Worm (Caenorhabditis elegans) whole organism, late embryonic: ENCODE measurements around the gene C53C11.5.

ENCODE experiments used
- C08G9.2 ChIP-seq: sonication (generic microtip); optimal IDR thresholded peaks from 2 replicates; lab custom pipeline; 2016; ENCODE audit warnings: mild to moderate bottlenecking, missing genetic modification characterization, moderate library complexity, missing compliant biosample characterization
- K09A11.1 ChIP-seq: sonication (generic microtip); optimal IDR thresholded peaks from 2 replicates; lab custom pipeline; 2017; ENCODE audit warnings: antibody characterized with exemption, mild to moderate bottlenecking, missing genetic modification characterization, missing compliant biosample characterization; ENCODE audit not compliant: insufficient read depth
- Y22D7AL.16 ChIP-seq: sonication (generic microtip); optimal IDR thresholded peaks from 2 replicates; lab custom pipeline; 2016; ENCODE audit warnings: missing genetic modification characterization, missing compliant biosample characterization
- ceh-14 ChIP-seq: sonication (generic microtip); optimal IDR thresholded peaks from 2 replicates; lab custom pipeline; 2016; ENCODE audit warnings: missing genotype, missing genetic modification characterization, missing compliant biosample characterization
- ceh-22 ChIP-seq: sonication (generic microtip); optimal IDR thresholded peaks from 2 replicates; lab custom pipeline; 2017; ENCODE audit warnings: missing biosample characterization, missing genetic modification characterization
- ceh-24 ChIP-seq: sonication (generic microtip); optimal IDR thresholded peaks from 2 replicates; lab custom pipeline; 2016; ENCODE audit warnings: mild to moderate bottlenecking, missing genetic modification characterization, missing compliant biosample characterization
- ceh-34 ChIP-seq: sonication (generic microtip); optimal IDR thresholded peaks from 2 replicates; lab custom pipeline; 2016; ENCODE audit warnings: mild to moderate bottlenecking, missing genetic modification characterization, missing compliant biosample characterization
- ceh-48 ChIP-seq: sonication (generic microtip); optimal IDR thresholded peaks from 2 replicates; lab custom pipeline; 2016; ENCODE audit warnings: missing genetic modification characterization, inconsistent platforms, missing compliant biosample characterization
- ceh-6 ChIP-seq: fragments of 200-800 bp; sonication (Bioruptor generic); optimal IDR thresholded peaks from 2 replicates; lab custom pipeline; 2018; ENCODE audit warnings: mild to moderate bottlenecking, missing genetic modification characterization, missing compliant biosample characterization
- ceh-9 ChIP-seq: sonication (generic microtip); optimal IDR thresholded peaks from 2 replicates; lab custom pipeline; 2016; ENCODE audit warnings: mild to moderate bottlenecking, missing genetic modification characterization, inconsistent platforms, missing compliant biosample characterization
- dmd-4 ChIP-seq: sonication (generic microtip); optimal IDR thresholded peaks from 2 replicates; lab custom pipeline; 2016; ENCODE audit warnings: borderline replicate concordance, missing genetic modification characterization, missing compliant biosample characterization
- elt-2 ChIP-seq: sonication (generic microtip); optimal IDR thresholded peaks from 2 replicates; lab custom pipeline; 2016; ENCODE audit warnings: missing genetic modification reagents, missing genetic modification characterization, missing compliant biosample characterization
- ets-4 ChIP-seq: sonication (generic microtip); optimal IDR thresholded peaks from 2 replicates; lab custom pipeline; 2016; ENCODE audit warnings: missing genetic modification characterization, missing compliant biosample characterization
- eyg-1 ChIP-seq: sonication (generic microtip); optimal IDR thresholded peaks from 2 replicates; lab custom pipeline; 2016; ENCODE audit warnings: missing genotype, missing genetic modification characterization, missing compliant biosample characterization
- fkh-10 ChIP-seq: fragments of 150-350 bp; optimal IDR thresholded peaks from 2 replicates; lab custom pipeline; 2014; ENCODE audit warnings: missing biosample characterization, missing genetic modification reagents, missing genetic modification characterization
- gmeb-2 ChIP-seq: sonication (generic microtip); optimal IDR thresholded peaks from 2 replicates; lab custom pipeline; 2016; ENCODE audit warnings: missing genetic modification characterization, inconsistent platforms, missing compliant biosample characterization
- hlh-15 ChIP-seq: sonication (generic microtip); optimal IDR thresholded peaks from 2 replicates; lab custom pipeline; 2016; ENCODE audit warnings: missing genetic modification characterization, missing compliant biosample characterization
- hlh-6 ChIP-seq: sonication (generic microtip); optimal IDR thresholded peaks from 2 replicates; lab custom pipeline; 2016; ENCODE audit warnings: missing genotype, missing genetic modification characterization, missing compliant biosample characterization
- lim-6 ChIP-seq: sonication (generic microtip); optimal IDR thresholded peaks from 2 replicates; lab custom pipeline; 2016; ENCODE audit warnings: missing genetic modification characterization, missing compliant biosample characterization
- nhr-11 ChIP-seq: fragments of 150-350 bp; optimal IDR thresholded peaks from 2 replicates; lab custom pipeline; 2014; ENCODE audit warnings: missing biosample characterization, missing genetic modification characterization
- nhr-232 ChIP-seq: sonication (generic microtip); optimal IDR thresholded peaks from 2 replicates; lab custom pipeline; 2016; ENCODE audit warnings: missing genetic modification characterization, missing compliant biosample characterization
- pat-9 ChIP-seq: fragments of 200-800 bp; sonication (Bioruptor generic); optimal IDR thresholded peaks from 2 replicates; lab custom pipeline; 2018; ENCODE audit warnings: mild to moderate bottlenecking, missing genetic modification characterization, moderate library complexity, missing compliant biosample characterization
- pha-2 ChIP-seq: sonication (generic microtip); optimal IDR thresholded peaks from 2 replicates; lab custom pipeline; 2017; ENCODE audit warnings: mild to moderate bottlenecking, missing genetic modification characterization, missing compliant biosample characterization
- pha-4 ChIP-seq: fragments of 150-350 bp; optimal IDR thresholded peaks from 2 replicates; lab custom pipeline; 2018; ENCODE audit warnings: missing biosample characterization, missing genetic modification reagents, missing genetic modification characterization
- pqm-1 ChIP-seq: sonication (generic microtip); optimal IDR thresholded peaks from 2 replicates; lab custom pipeline; 2016; ENCODE audit warnings: missing genetic modification characterization, missing compliant biosample characterization
- ref-2 ChIP-seq: sonication (generic microtip); optimal IDR thresholded peaks from 2 replicates; lab custom pipeline; 2016; ENCODE audit warnings: missing genetic modification characterization, missing compliant biosample characterization
- rnt-1 ChIP-seq: sonication (generic microtip); optimal IDR thresholded peaks from 2 replicates; lab custom pipeline; 2016; ENCODE audit warnings: missing genetic modification characterization, missing compliant biosample characterization
- sox-4 ChIP-seq: sonication (generic microtip); optimal IDR thresholded peaks from 2 replicates; lab custom pipeline; 2017; ENCODE audit warnings: mild to moderate bottlenecking, missing genetic modification characterization, inconsistent platforms, missing compliant biosample characterization
- unc-42 ChIP-seq: sonication (generic microtip); optimal IDR thresholded peaks from 2 replicates; lab custom pipeline; 2016; ENCODE audit warnings: missing genotype, missing genetic modification characterization, missing compliant biosample characterization
- unc-86 ChIP-seq: sonication (generic microtip); optimal IDR thresholded peaks from 2 replicates; lab custom pipeline; 2016; ENCODE audit warnings: missing genetic modification characterization, missing compliant biosample characterization
- ztf-16 ChIP-seq: sonication (generic microtip); optimal IDR thresholded peaks from 2 replicates; lab custom pipeline; 2017; ENCODE audit warnings: missing genetic modification characterization, missing compliant biosample characterization

C53C11.5 gene

ce11 chrX:17330574-17330973, 3.3 kb upstream of the C53C11.5 start:
- TF ChIP-seq ref-2 (tag; lab: Kevin White, UChicago) (peak; percentile 26), elt-2 (tag; lab: Kevin White, UChicago) (peak; percentile 53), hlh-15 (no peak), pha-2 (tag; lab: Kevin White, UChicago) (peak; percentile 4)

ce11 chrX:17336354-17336753, 2.5 kb downstream of the C53C11.5 start, which contains the start of gene C53C11.2:
Gene C53C11.2 (plus strand): TSS chrX:17336637.
- TF ChIP-seq rnt-1 (tag; lab: Kevin White, UChicago) (no peak), elt-2 (tag; lab: Kevin White, UChicago) (peak; percentile 81)

ce11 chrX:17338944-17339343, 5.1 kb downstream of the C53C11.5 start:
- TF ChIP-seq ceh-14 (no peak), K09A11.1 (tag; lab: Kevin White, UChicago) (no peak), pat-9 (tag; lab: Kevin White, UChicago) (no peak), hlh-6 (tag; lab: Kevin White, UChicago) (no peak), ceh-24 (tag; lab: Kevin White, UChicago) (no peak), Y22D7AL.16 (tag; lab: Kevin White, UChicago) (no peak)

ce11 chrX:17340484-17340883, 6.6 kb downstream of the C53C11.5 start, which contains the start of gene C53C11.1:
Gene C53C11.1 (plus strand): TSS chrX:17340784.
- no peak for TF ChIP-seq dmd-4 (tag; lab: Kevin White, UChicago)
- TF ChIP-seq gmeb-2 = no peak
- TF ChIP-seq ceh-9 = no peak
- no peak for TF ChIP-seq ceh-6 (GFP tag; lab: Kevin White, UChicago)
- no peak for TF ChIP-seq hlh-15
- TF ChIP-seq ceh-48 (tag; lab: Kevin White, UChicago) = no peak
- no peak for TF ChIP-seq fkh-10
- TF ChIP-seq sox-4 (tag; lab: Kevin White, UChicago) = no peak
- TF ChIP-seq ets-4 (tag; lab: Kevin White, UChicago) = no peak
- no peak for TF ChIP-seq pha-2 (tag; lab: Kevin White, UChicago)
- TF ChIP-seq K09A11.1 (tag; lab: Kevin White, UChicago) = no peak

ce11 chrX:17349411-17349810, 15.6 kb downstream of the C53C11.5 start:
- TF ChIP-seq nhr-11 (tag; lab: Kevin White, UChicago) (no peak), eyg-1 (tag; lab: Kevin White, UChicago) (no peak), nhr-232 (no peak), sox-4 (tag; lab: Kevin White, UChicago) (no peak), unc-42 (tag; lab: Kevin White, UChicago) (no peak), ets-4 (tag; lab: Kevin White, UChicago) (no peak), lim-6 (tag; lab: Kevin White, UChicago) (no peak), ceh-22 (no peak)

- no peak for TF ChIP-seq ceh-34 (tag; lab: Kevin White, UChicago)
- TF ChIP-seq unc-42 (tag; lab: Kevin White, UChicago) = peak; percentile 81
- no peak for TF ChIP-seq hlh-15
- no peak for TF ChIP-seq C08G9.2 (tag; lab: Kevin White, UChicago)
- no peak for TF ChIP-seq ztf-16 (tag; lab: Kevin White, UChicago)
These were observed 18.2 kb downstream of the C53C11.5 start for ce11 chrX:17352098-17352497.

- no peak for TF ChIP-seq dmd-4 (tag; lab: Kevin White, UChicago)
- no peak for TF ChIP-seq K09A11.1 (tag; lab: Kevin White, UChicago)
- no peak for TF ChIP-seq pqm-1
- no peak for TF ChIP-seq unc-86
- TF ChIP-seq pha-4 (tag; lab: Kevin White, UChicago) = no peak
- TF ChIP-seq, all 69 proteins: peak for 0
These were observed 21.6 kb downstream of the C53C11.5 start for ce11 chrX:17355462-17355861.
